Comparison of ENCODE assay signal across 2 fruit fly cellular contexts in the genomic region with DNA sequence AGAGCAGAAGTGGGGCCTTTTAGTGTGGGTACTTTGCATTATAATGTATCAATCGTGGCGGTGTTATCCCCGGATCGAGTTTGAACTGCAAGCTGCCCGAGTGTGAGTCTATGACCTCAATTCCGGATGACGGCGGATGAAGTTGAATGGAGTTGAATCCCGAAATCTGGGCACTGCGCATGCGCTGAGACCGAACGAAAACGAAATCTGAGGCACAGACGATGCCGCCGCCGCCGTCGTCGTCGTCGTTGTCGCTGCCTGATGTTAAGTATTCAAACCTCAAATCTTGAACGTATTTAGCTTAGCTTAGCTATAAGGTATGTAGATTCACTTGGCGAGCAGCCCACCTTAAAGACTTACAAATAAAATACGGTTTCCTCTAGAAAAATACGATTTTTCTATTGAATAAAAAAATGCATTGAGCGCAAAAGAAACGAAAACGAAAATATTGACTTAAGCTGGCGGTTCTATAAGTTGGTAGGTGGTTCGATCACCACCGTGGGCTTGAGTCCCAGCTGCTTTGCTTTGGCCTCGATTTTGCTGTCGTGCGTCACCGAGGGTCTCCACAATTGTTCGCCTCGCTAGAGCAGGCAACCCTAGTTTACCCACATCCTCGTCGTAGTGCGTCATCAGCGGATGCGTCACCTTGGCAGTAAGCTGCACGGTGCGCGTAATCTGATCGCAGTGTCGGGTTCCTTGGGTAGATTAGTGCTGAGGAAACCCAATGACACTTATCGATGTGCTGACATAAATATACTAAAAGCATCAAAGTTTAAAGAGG.
TF ChIP-seq lines count a peak whose summit lies in the region.

No protein-coding gene starts in this region.

TF ChIP-seq in whole organism, adult, 20 proteins besides CTCF, POLR2A, EP300 and RAD21 (continued from another document):
- TF ChIP-seq CG5204 (GFP tag; optimal IDR thresholded peaks at IDR 0.05; lab: Kevin White, UChicago): no peak
- TF ChIP-seq pad (GFP tag; optimal IDR thresholded peaks at IDR 0.05; lab: Kevin White, UChicago): no peak
- TF ChIP-seq bab1 (GFP tag; optimal IDR thresholded peaks at IDR 0.05; lab: Kevin White, UChicago): no peak

TF ChIP-seq in whole organism, embryonic, 481 proteins besides CTCF, POLR2A, EP300 and RAD21 (continued from another document):
- TF ChIP-seq ATbp (GFP tag; optimal IDR thresholded peaks at IDR 0.05; lab: Kevin White, UChicago): no peak
- TF ChIP-seq Ssrp (tag; optimal IDR thresholded peaks at IDR 0.05; lab: Kevin White, UChicago): peak; percentile 17
- TF ChIP-seq Med (GFP tag; lab: Kevin White, UChicago): peak; percentile 64
- TF ChIP-seq Scr (GFP tag; IDR thresholded peaks at IDR 0.05; lab: Robert Waterston, UW; ENCODE audit: partially characterized antibody): 0 out of 2 replicates have a peak, but pooled peaks have one; percentile 18
- 0 out of 3 replicates have a peak, but pooled peaks have one; percentile 39 for TF ChIP-seq z (GFP tag; IDR thresholded peaks at IDR 0.05; lab: Robert Waterston, UW)
